Fruit fly (Drosophila melanogaster) whole organism, embryonic: Measurements from ENCODE around the gene CG14669.

ENCODE experiments used
- Antp ChIP-seq: fragments of 200-800 bp; sonication (Bioruptor generic); optimal IDR thresholded peaks from 3 replicates; lab custom pipeline; 2016; ENCODE audit warnings: missing biosample characterization, missing genetic modification characterization
- Asciz ChIP-seq: fragments of 200-800 bp; sonication (Bioruptor generic); optimal IDR thresholded peaks from 2 replicates; lab custom pipeline; 2017; ENCODE audit warnings: missing biosample characterization, mild to moderate bottlenecking, missing genetic modification characterization, missing genetic modification reagents
- Blimp-1 ChIP-seq: fragments of 200-800 bp; sonication (Bioruptor generic); optimal IDR thresholded peaks from 3 replicates; lab custom pipeline; 2018; ENCODE audit warnings: missing biosample characterization, missing genetic modification characterization, mild to moderate bottlenecking, moderate library complexity, missing genetic modification reagents
- CG10209 ChIP-seq: fragments of 200-800 bp; sonication (Bioruptor generic); optimal IDR thresholded peaks from 3 replicates; lab custom pipeline; 2017; ENCODE audit warnings: missing biosample characterization, mild to moderate bottlenecking, missing genetic modification characterization, missing genetic modification reagents
- CG11093 ChIP-seq: fragments of 200-800 bp; sonication (Bioruptor generic); IDR thresholded peaks from 3 replicates; pipeline ENCODE4 v1.3.6; 2022; ENCODE audit warnings: missing biosample characterization, missing genetic modification characterization
- CG12236 ChIP-seq: fragments of 200-800 bp; sonication (Bioruptor generic); optimal IDR thresholded peaks from 2 replicates; lab custom pipeline; 2016; ENCODE audit warnings: missing biosample characterization, missing genetic modification characterization
- CG13775 ChIP-seq: fragments of 200-800 bp; sonication (Bioruptor generic); optimal IDR thresholded peaks from 3 replicates; lab custom pipeline; 2017; ENCODE audit warnings: missing biosample characterization, mild to moderate bottlenecking, missing genetic modification characterization
- CG13894 ChIP-seq: fragments of 200-800 bp; sonication (Bioruptor generic); optimal IDR thresholded peaks from 3 replicates; lab custom pipeline; 2018; ENCODE audit warnings: missing biosample characterization, mild to moderate bottlenecking, missing genetic modification characterization, moderate library complexity
- CG15514 ChIP-seq: fragments of 200-800 bp; sonication (Bioruptor generic); optimal IDR thresholded peaks from 3 replicates; lab custom pipeline; 2017; ENCODE audit warnings: missing biosample characterization, missing genetic modification characterization, mild to moderate bottlenecking, moderate library complexity, missing genetic modification reagents
- CG16779 ChIP-seq: fragments of 200-800 bp; sonication (Bioruptor generic); IDR thresholded peaks from 2 replicates; pipeline ENCODE4 v1.3.6; 2022; ENCODE audit warnings: missing biosample characterization, missing genetic modification characterization
- CG17328 ChIP-seq: fragments of 200-800 bp; sonication (Bioruptor generic); IDR thresholded peaks from 2 replicates; pipeline ENCODE4 v1.3.6; 2022; ENCODE audit warnings: missing biosample characterization, missing genetic modification characterization
- CG17912 ChIP-seq: fragments of 200-800 bp; sonication (Bioruptor generic); optimal IDR thresholded peaks from 2 replicates; lab custom pipeline; 2018; ENCODE audit warnings: missing biosample characterization, mild to moderate bottlenecking, missing genetic modification characterization
- CG3281 ChIP-seq: fragments of 200-800 bp; sonication (Bioruptor generic); optimal IDR thresholded peaks from 3 replicates; lab custom pipeline; 2017; ENCODE audit warnings: missing biosample characterization, mild to moderate bottlenecking, missing genetic modification characterization
- CG33557 ChIP-seq: fragments of 200-800 bp; sonication (Bioruptor generic); optimal IDR thresholded peaks from 2 replicates; lab custom pipeline; 2019; ENCODE audit warnings: missing biosample characterization, mild to moderate bottlenecking, missing genetic modification characterization, moderate library complexity
- CG3847 ChIP-seq: fragments of 200-800 bp; sonication (Bioruptor generic); IDR thresholded peaks from 2 replicates; pipeline ENCODE4 v1.3.6; 2022; ENCODE audit warnings: missing biosample characterization, missing genetic modification characterization
- CG4282 ChIP-seq: fragments of 200-800 bp; sonication (Bioruptor generic); optimal IDR thresholded peaks from 2 replicates; lab custom pipeline; 2016; ENCODE audit warnings: missing biosample characterization, missing genetic modification characterization
- CG7271 ChIP-seq: fragments of 200-800 bp; sonication (Bioruptor generic); optimal IDR thresholded peaks from 2 replicates; lab custom pipeline; 2018; ENCODE audit warnings: missing biosample characterization, mild to moderate bottlenecking, missing genetic modification characterization, moderate library complexity
- CG7928 ChIP-seq: fragments of 200-800 bp; sonication (Bioruptor generic); optimal IDR thresholded peaks from 2 replicates; lab custom pipeline; 2017; ENCODE audit warnings: missing biosample characterization, mild to moderate bottlenecking, missing genetic modification characterization
- CG8290 ChIP-seq, 3 experiments: fragments of 200-800 bp; sonication (Bioruptor generic); optimal IDR thresholded peaks; 2 replicates each; lab custom pipeline; 2016 to 2019; ENCODE audit warnings: missing biosample characterization in 3 of 3, missing genetic modification characterization in 3 of 3, mild to moderate bottlenecking in 2 of 3, moderate library complexity in 1 of 3
- CG8388 ChIP-seq: fragments of 200-800 bp; sonication (Bioruptor generic); optimal IDR thresholded peaks from 2 replicates; lab custom pipeline; 2019; ENCODE audit warnings: missing biosample characterization, mild to moderate bottlenecking, missing genetic modification characterization, moderate library complexity
- CG9609 ChIP-seq: fragments of 200-800 bp; sonication (Bioruptor generic); optimal IDR thresholded peaks from 3 replicates; lab custom pipeline; 2016; ENCODE audit warnings: missing biosample characterization, missing genetic modification characterization
- Dip2 ChIP-seq: fragments of 200-800 bp; sonication (Bioruptor generic); IDR thresholded peaks from 2 replicates; pipeline ENCODE4 v1.3.6; 2022; ENCODE audit warnings: missing biosample characterization, missing genetic modification characterization
- Dp ChIP-seq: fragments of 200-800 bp; sonication (Bioruptor generic); optimal IDR thresholded peaks from 2 replicates; lab custom pipeline; 2018; ENCODE audit warnings: missing biosample characterization, mild to moderate bottlenecking, missing genetic modification characterization, moderate library complexity
- Drgx ChIP-seq: fragments of 200-800 bp; sonication (Bioruptor generic); IDR thresholded peaks from 2 replicates; pipeline ENCODE4 v1.3.6; 2022; ENCODE audit warnings: missing biosample characterization, missing genetic modification characterization
- Fer2 ChIP-seq: fragments of 200-800 bp; sonication (Bioruptor generic); optimal IDR thresholded peaks from 2 replicates; lab custom pipeline; 2018; ENCODE audit warnings: missing biosample characterization, mild to moderate bottlenecking, missing genetic modification characterization, moderate library complexity
- H2.0 ChIP-seq: fragments of 200-800 bp; sonication (Bioruptor generic); IDR thresholded peaks from 2 replicates; pipeline ENCODE4 v1.3.6; 2022; ENCODE audit warnings: missing biosample characterization, missing genetic modification characterization
- Hand ChIP-seq: fragments of 200-800 bp; sonication (Bioruptor generic); optimal IDR thresholded peaks from 2 replicates; lab custom pipeline; 2017; ENCODE audit warnings: mild to moderate bottlenecking, missing biosample characterization, missing genetic modification reagents, missing genetic modification characterization
- Hmx ChIP-seq: fragments of 200-800 bp; sonication (Bioruptor generic); optimal IDR thresholded peaks from 2 replicates; lab custom pipeline; 2016; ENCODE audit warnings: missing biosample characterization, missing genetic modification characterization
- Hsf ChIP-seq: fragments of 200-800 bp; sonication (Bioruptor generic); optimal IDR thresholded peaks from 3 replicates; lab custom pipeline; 2016; ENCODE audit warnings: missing biosample characterization, missing genetic modification characterization
- Nf-YB ChIP-seq: fragments of 200-800 bp; sonication (Bioruptor generic); optimal IDR thresholded peaks from 3 replicates; lab custom pipeline; 2019; ENCODE audit warnings: missing biosample characterization, mild to moderate bottlenecking, missing genetic modification characterization, moderate library complexity
- NfI ChIP-seq: fragments of 200-800 bp; sonication (Bioruptor generic); optimal IDR thresholded peaks from 3 replicates; lab custom pipeline; 2018; ENCODE audit warnings: missing biosample characterization, mild to moderate bottlenecking, missing genetic modification characterization, moderate library complexity
- ac ChIP-seq: fragments of 200-800 bp; sonication (Bioruptor generic); optimal IDR thresholded peaks from 3 replicates; lab custom pipeline; 2017; ENCODE audit warnings: missing biosample characterization, mild to moderate bottlenecking, missing genetic modification characterization
- az2 ChIP-seq: fragments of 200-800 bp; sonication (Bioruptor generic); optimal IDR thresholded peaks from 3 replicates; lab custom pipeline; 2016; ENCODE audit warnings: missing biosample characterization, missing genetic modification characterization
- bcd ChIP-seq: fragments of 200-800 bp; sonication (Bioruptor generic); optimal IDR thresholded peaks from 2 replicates; lab custom pipeline; 2017; ENCODE audit warnings: missing biosample characterization, mild to moderate bottlenecking, missing genetic modification characterization
- br ChIP-seq: fragments of >200 bp; optimal IDR thresholded peaks from 2 replicates; lab custom pipeline; 2017
- cas ChIP-seq: fragments of 200-800 bp; sonication (Bioruptor generic); IDR thresholded peaks from 2 replicates; pipeline ENCODE4 v1.3.6; 2022; ENCODE audit warnings: missing biosample characterization, missing genetic modification characterization
- caup ChIP-seq: fragments of 200-800 bp; sonication (Bioruptor generic); optimal IDR thresholded peaks from 3 replicates; lab custom pipeline; 2017; ENCODE audit warnings: missing biosample characterization, mild to moderate bottlenecking, missing genetic modification characterization, moderate library complexity; ENCODE audit not compliant: severe bottlenecking
- ci ChIP-seq: fragments of 200-800 bp; sonication (Bioruptor generic); IDR thresholded peaks from 3 replicates; pipeline ENCODE4 v1.3.6; 2022; ENCODE audit warnings: missing biosample characterization, missing genetic modification characterization
- da ChIP-seq: fragments of 200-800 bp; sonication (Bioruptor generic); optimal IDR thresholded peaks from 2 replicates; lab custom pipeline; 2016; ENCODE audit warnings: missing biosample characterization, missing genetic modification characterization
- eyg ChIP-seq: fragments of 200-800 bp; sonication (Bioruptor generic); optimal IDR thresholded peaks from 3 replicates; lab custom pipeline; 2016; ENCODE audit warnings: missing biosample characterization, missing genetic modification characterization
- fu2 ChIP-seq: fragments of 200-800 bp; sonication (Bioruptor generic); optimal IDR thresholded peaks from 2 replicates; lab custom pipeline; 2016; ENCODE audit warnings: missing biosample characterization, missing genetic modification characterization
- gt ChIP-seq: fragments of 200-800 bp; sonication (Bioruptor generic); IDR thresholded peaks from 2 replicates; pipeline ENCODE4 v1.3.6; 2022; ENCODE audit warnings: missing biosample characterization, missing genetic modification characterization
- inv ChIP-seq: fragments of 200-800 bp; sonication (Bioruptor generic); IDR thresholded peaks from 2 replicates; pipeline ENCODE4 v1.3.6; 2022; ENCODE audit warnings: missing biosample characterization, missing genetic modification characterization; ENCODE audit not compliant: partially characterized antibody
- knrl ChIP-seq: fragments of 200-800 bp; sonication (Bioruptor generic); IDR thresholded peaks from 3 replicates; pipeline ENCODE4 v1.3.6; 2022; ENCODE audit warnings: missing biosample characterization, missing genetic modification characterization; ENCODE audit not compliant: partially characterized antibody
- sima ChIP-seq: fragments of 200-800 bp; sonication (Bioruptor generic); optimal IDR thresholded peaks from 2 replicates; lab custom pipeline; 2016; ENCODE audit warnings: missing biosample characterization, missing genetic modification characterization
- stc ChIP-seq: fragments of 200-800 bp; sonication (Bioruptor generic); IDR thresholded peaks from 2 replicates; pipeline ENCODE4 v1.3.6; 2022; ENCODE audit warnings: missing biosample characterization, missing genetic modification characterization
- trem ChIP-seq: fragments of 200-800 bp; optimal IDR thresholded peaks from 3 replicates; lab custom pipeline; 2019; ENCODE audit warnings: missing biosample characterization, mild to moderate bottlenecking, missing genetic modification characterization, moderate library complexity
- unpg ChIP-seq: fragments of 200-800 bp; sonication (Bioruptor generic); optimal IDR thresholded peaks from 3 replicates; lab custom pipeline; 2018; ENCODE audit warnings: missing biosample characterization, mild to moderate bottlenecking, missing genetic modification characterization, moderate library complexity
- wek ChIP-seq: fragments of 200-800 bp; sonication (Bioruptor generic); optimal IDR thresholded peaks from 3 replicates; lab custom pipeline; 2018; ENCODE audit warnings: missing biosample characterization, mild to moderate bottlenecking, missing genetic modification characterization, moderate library complexity
- wor ChIP-seq: fragments of 200-800 bp; sonication (Bioruptor generic); IDR thresholded peaks from 2 replicates; pipeline ENCODE4 v1.3.6; 2022; ENCODE audit warnings: missing biosample characterization, missing genetic modification characterization

The CG14669 gene

DNA sequence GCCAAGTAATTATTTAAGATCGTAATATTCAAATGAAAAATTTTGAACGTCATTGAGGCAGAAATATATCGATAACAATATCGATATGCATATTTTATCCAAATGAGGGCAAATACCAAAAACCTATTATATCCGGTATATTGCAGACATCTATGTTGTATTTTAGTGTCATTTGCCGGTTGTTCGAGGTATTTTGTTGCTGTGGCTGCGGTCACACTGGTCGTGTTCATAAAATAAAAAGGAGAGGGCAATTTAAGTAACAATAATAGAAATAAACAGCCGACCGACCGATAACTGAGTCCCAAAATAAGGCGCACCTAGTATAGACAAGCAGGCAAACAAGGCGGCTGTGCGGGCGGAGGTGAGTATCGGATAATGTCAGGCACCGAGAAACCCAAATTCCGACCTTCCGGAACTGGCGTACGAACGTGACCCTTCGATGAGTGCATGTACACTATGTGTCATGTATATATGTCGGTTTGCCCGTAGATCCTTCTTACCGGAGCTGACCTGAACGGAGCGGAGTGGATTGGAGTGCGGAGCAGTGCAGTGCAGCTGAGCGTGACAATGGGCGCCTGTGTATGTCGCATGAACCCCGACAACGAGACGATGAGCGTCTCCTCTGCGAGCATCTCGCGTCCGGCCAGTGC is 20.5 kb upstream of the CG14669 start, which contains the start of gene CG1172 (continued):
- TF ChIP-seq eyg (GFP tag; lab: Kevin White, UChicago) = no peak
- no peak for TF ChIP-seq CG8290 (GFP tag; optimal IDR thresholded peaks at IDR 0.05; lab: Kevin White, UChicago)
- TF ChIP-seq CG8290 (tag; optimal IDR thresholded peaks at IDR 0.05; lab: Kevin White, UChicago) = no peak
- no peak for TF ChIP-seq CG16779
- TF ChIP-seq CG3847 (GFP tag; lab: Robert Waterston, UW) = no peak
- no peak for TF ChIP-seq sima
- no peak for TF ChIP-seq Fer2 (tag; lab: Kevin White, UChicago)
- no peak for TF ChIP-seq CG7928 (GFP tag; lab: Kevin White, UChicago)
- no peak for TF ChIP-seq H2.0 (GFP tag; lab: Robert Waterston, UW)
- TF ChIP-seq wek (GFP tag; lab: Kevin White, UChicago) = no peak
- no peak for TF ChIP-seq cas (GFP tag; lab: Robert Waterston, UW)
- TF ChIP-seq Hand (GFP tag; lab: Kevin White, UChicago) = no peak
- no peak for TF ChIP-seq ac
- TF ChIP-seq CG3281 (GFP tag; lab: Kevin White, UChicago) = peak; percentile 21
- no peak for TF ChIP-seq CG13894 (tag; lab: Kevin White, UChicago)
- peak; percentile 48; the same call in 1 of the 2 replicates for TF ChIP-seq inv (GFP tag; lab: Robert Waterston, UW)
- TF ChIP-seq Blimp-1 (GFP tag; lab: Kevin White, UChicago) = no peak
- peak; percentile 75 for TF ChIP-seq CG15514 (GFP tag; lab: Kevin White, UChicago)
- TF ChIP-seq CG33557 (GFP tag; lab: Kevin White, UChicago) = no peak
- TF ChIP-seq CG17912 (GFP tag; lab: Kevin White, UChicago) = no peak
- TF ChIP-seq caup (GFP tag; lab: Kevin White, UChicago) = peak; percentile 32
- TF ChIP-seq ci (GFP tag; lab: Robert Waterston, UW) = peak; percentile 54; the same call in 2 of the 3 replicates
- TF ChIP-seq CG9609 (GFP tag; lab: Kevin White, UChicago) = no peak
- TF ChIP-seq CG10209 = no peak
- no peak for TF ChIP-seq wor (GFP tag; lab: Robert Waterston, UW)
- no peak for TF ChIP-seq CG12236
- TF ChIP-seq NfI = peak; percentile 17
- no peak for TF ChIP-seq CG8388 (GFP tag; lab: Kevin White, UChicago)
- TF ChIP-seq CG17328 (GFP tag; lab: Robert Waterston, UW) = no peak
- TF ChIP-seq CG13775 = no peak
- TF ChIP-seq gt = no peak
- TF ChIP-seq br = no peak
- TF ChIP-seq Asciz (GFP tag; lab: Kevin White, UChicago) = no peak
- no peak for TF ChIP-seq Hmx (GFP tag; lab: Kevin White, UChicago)
- peak; percentile 46 for TF ChIP-seq CG7271 (tag; lab: Kevin White, UChicago)
- TF ChIP-seq trem (tag; lab: Kevin White, UChicago) = peak; percentile 83
- TF ChIP-seq Dip2 = no peak
- peak; percentile 81 for TF ChIP-seq Dp
- no peak for TF ChIP-seq CG11093 (GFP tag; lab: Robert Waterston, UW)
- TF ChIP-seq stc = no peak
- TF ChIP-seq Nf-YB (GFP tag; lab: Kevin White, UChicago) = no peak
- TF ChIP-seq bcd (GFP tag; lab: Kevin White, UChicago) = peak; percentile 26
- no peak for TF ChIP-seq fu2 (GFP tag; lab: Kevin White, UChicago)
- no peak for TF ChIP-seq Drgx (GFP tag; lab: Robert Waterston, UW)
- no peak for TF ChIP-seq da (GFP tag; lab: Kevin White, UChicago)
- TF ChIP-seq unpg (GFP tag; lab: Kevin White, UChicago) = no peak
- peak; percentile 71 for TF ChIP-seq knrl (GFP tag; lab: Robert Waterston, UW)
- TF ChIP-seq Antp (GFP tag; lab: Kevin White, UChicago) = no peak
- no peak for TF ChIP-seq CG4282
- TF ChIP-seq az2 (GFP tag; lab: Kevin White, UChicago) = no peak
- TF ChIP-seq Hsf (GFP tag; lab: Kevin White, UChicago) = no peak
